Fruit fly (Drosophila melanogaster): ENCODE measurements around the gene CG9953.

Gene CG9953

dm6 chr3L:7001855-7002254 lies 32.4 kb downstream of the CG9953 start:
- no peak for TF ChIP-seq fd96Ca (GFP tag; IDR thresholded peaks at IDR 0.05)
- peak; percentile 70 for TF ChIP-seq CG32121 (GFP tag; IDR thresholded peaks at IDR 0.05)
- TF ChIP-seq CG10348 (GFP tag; IDR thresholded peaks at IDR 0.05): no peak
- no peak for TF ChIP-seq CG9948 (tag; optimal IDR thresholded peaks at IDR 0.05)
- no peak for TF ChIP-seq Snoo (tag; optimal IDR thresholded peaks at IDR 0.05)
- TF ChIP-seq CG12605 (GFP tag; IDR thresholded peaks at IDR 0.05): 0 out of 2 replicates have a peak, but pooled peaks have one; percentile 10
- TF ChIP-seq CG8159 (tag; optimal IDR thresholded peaks at IDR 0.05): peak; percentile 20
- no peak for TF ChIP-seq CG4496 (GFP tag; IDR thresholded peaks at IDR 0.05)
- TF ChIP-seq gl (tag; optimal IDR thresholded peaks at IDR 0.05): no peak
- no peak for TF ChIP-seq rn (GFP tag; IDR thresholded peaks at IDR 0.05)
- TF ChIP-seq CG34367 (tag; optimal IDR thresholded peaks at IDR 0.05): no peak
- no peak for TF ChIP-seq D1 (tag; optimal IDR thresholded peaks at IDR 0.05)
- TF ChIP-seq CG8301 (tag; optimal IDR thresholded peaks at IDR 0.05): no peak
- no peak for TF ChIP-seq CG15710 (tag; optimal IDR thresholded peaks at IDR 0.05)

dm6 chr3L:7002355-7002754 lies 32.9 kb downstream of the CG9953 start:
- no peak for TF ChIP-seq Pif1A (GFP tag; optimal IDR thresholded peaks at IDR 0.05)
- no peak for TF ChIP-seq fd96Ca (GFP tag; IDR thresholded peaks at IDR 0.05)
- no peak for TF ChIP-seq EcR (GFP tag; optimal IDR thresholded peaks at IDR 0.05)
- TF ChIP-seq CG10348 (GFP tag; IDR thresholded peaks at IDR 0.05): no peak
- TF ChIP-seq CG14655 (GFP tag; optimal IDR thresholded peaks at IDR 0.05): no peak
- TF ChIP-seq Pif1B (GFP tag; optimal IDR thresholded peaks at IDR 0.05): no peak
- TF ChIP-seq rn (GFP tag; IDR thresholded peaks at IDR 0.05): no peak
- no peak for TF ChIP-seq D1 (tag; optimal IDR thresholded peaks at IDR 0.05)
- no peak for TF ChIP-seq CG13204 (GFP tag; optimal IDR thresholded peaks at IDR 0.05)

- TF ChIP-seq rn (GFP tag; IDR thresholded peaks at IDR 0.05) (peak; percentile 64; the same call in 1 of the 2 replicates), CG14655 (GFP tag; optimal IDR thresholded peaks at IDR 0.05) (peak; percentile 35), CG12605 (GFP tag; IDR thresholded peaks at IDR 0.05) (no peak), Snoo (tag; optimal IDR thresholded peaks at IDR 0.05) (no peak), CG8159 (tag; optimal IDR thresholded peaks at IDR 0.05) (no peak), fd96Ca (GFP tag; IDR thresholded peaks at IDR 0.05) (no peak), Pif1A (GFP tag; optimal IDR thresholded peaks at IDR 0.05) (no peak), CG32121 (GFP tag; IDR thresholded peaks at IDR 0.05) (peak; percentile 35; the same call in 1 of the 2 replicates), D1 (tag; optimal IDR thresholded peaks at IDR 0.05) (no peak), CG4496 (GFP tag; IDR thresholded peaks at IDR 0.05) (no peak), EcR (GFP tag; optimal IDR thresholded peaks at IDR 0.05) (no peak), Pif1B (GFP tag; optimal IDR thresholded peaks at IDR 0.05) (no peak), CG13204 (GFP tag; optimal IDR thresholded peaks at IDR 0.05) (no peak), gl (tag; optimal IDR thresholded peaks at IDR 0.05) (no peak), CG17806 (tag; optimal IDR thresholded peaks at IDR 0.05) (no peak), CG34367 (tag; optimal IDR thresholded peaks at IDR 0.05) (no peak), CG10348 (GFP tag; IDR thresholded peaks at IDR 0.05) (no peak), Ets98B (GFP tag; IDR thresholded peaks at IDR 0.05) (no peak), CG9948 (tag; optimal IDR thresholded peaks at IDR 0.05) (no peak)
Measured at dm6 chr3L:7003132-7003531, 33.7 kb downstream of the CG9953 start.

dm6 chr3L:7006421-7006820 lies 37.0 kb downstream of the CG9953 start:
- TF ChIP-seq CG14655 (GFP tag; optimal IDR thresholded peaks at IDR 0.05): peak; percentile 19
- no peak for TF ChIP-seq Snoo (tag; optimal IDR thresholded peaks at IDR 0.05)
- TF ChIP-seq CG13204 (GFP tag; optimal IDR thresholded peaks at IDR 0.05): no peak
- TF ChIP-seq Pif1A (GFP tag; optimal IDR thresholded peaks at IDR 0.05): no peak
- TF ChIP-seq CG32121 (GFP tag; IDR thresholded peaks at IDR 0.05): no peak

dm6 chr3L:7008351-7008750 lies 38.9 kb downstream of the CG9953 start:
- TF ChIP-seq CG4496 (GFP tag; IDR thresholded peaks at IDR 0.05) (0 out of 3 replicates have a peak, but pooled peaks have one; percentile 30), D1 (tag; optimal IDR thresholded peaks at IDR 0.05) (no peak), Pif1B (GFP tag; optimal IDR thresholded peaks at IDR 0.05) (no peak), fd96Ca (GFP tag; IDR thresholded peaks at IDR 0.05) (no peak), EcR (GFP tag; optimal IDR thresholded peaks at IDR 0.05) (no peak), Snoo (tag; optimal IDR thresholded peaks at IDR 0.05) (peak; percentile 16), CG8301 (tag; optimal IDR thresholded peaks at IDR 0.05) (peak; percentile 29), CG34367 (tag; optimal IDR thresholded peaks at IDR 0.05) (peak; percentile 33), rn (GFP tag; IDR thresholded peaks at IDR 0.05) (no peak), CG15710 (tag; optimal IDR thresholded peaks at IDR 0.05) (peak; percentile 70), CG32121 (GFP tag; IDR thresholded peaks at IDR 0.05) (0 out of 2 replicates have a peak, but pooled peaks have one; percentile 36), Pif1A (GFP tag; optimal IDR thresholded peaks at IDR 0.05) (peak; percentile 44), CG17806 (tag; optimal IDR thresholded peaks at IDR 0.05) (peak; percentile 65), Ets98B (GFP tag; IDR thresholded peaks at IDR 0.05) (no peak), CG8159 (tag; optimal IDR thresholded peaks at IDR 0.05) (peak; percentile 78), CG12605 (GFP tag; IDR thresholded peaks at IDR 0.05) (0 out of 2 replicates have a peak, but pooled peaks have one; percentile 16), CG14655 (GFP tag; optimal IDR thresholded peaks at IDR 0.05) (peak; percentile 52), CG10348 (GFP tag; IDR thresholded peaks at IDR 0.05) (no peak), gl (tag; optimal IDR thresholded peaks at IDR 0.05) (no peak), CG9948 (tag; optimal IDR thresholded peaks at IDR 0.05) (peak; percentile 73), CG13204 (GFP tag; optimal IDR thresholded peaks at IDR 0.05) (no peak)

dm6 chr3L:7009411-7009810 lies 40.0 kb downstream of the CG9953 start:
- no peak for TF ChIP-seq CG34367 (tag; optimal IDR thresholded peaks at IDR 0.05)
- no peak for TF ChIP-seq Pif1A (GFP tag; optimal IDR thresholded peaks at IDR 0.05)
- TF ChIP-seq rn (GFP tag; IDR thresholded peaks at IDR 0.05): no peak
- no peak for TF ChIP-seq Ets98B (GFP tag; IDR thresholded peaks at IDR 0.05)
- TF ChIP-seq EcR (GFP tag; optimal IDR thresholded peaks at IDR 0.05): no peak
- peak; percentile 47 for TF ChIP-seq CG14655 (GFP tag; optimal IDR thresholded peaks at IDR 0.05)
- no peak for TF ChIP-seq CG12605 (GFP tag; IDR thresholded peaks at IDR 0.05)
- TF ChIP-seq Snoo (tag; optimal IDR thresholded peaks at IDR 0.05): no peak
- TF ChIP-seq CG15710 (tag; optimal IDR thresholded peaks at IDR 0.05): peak; percentile 53
- peak; percentile 43 for TF ChIP-seq CG9948 (tag; optimal IDR thresholded peaks at IDR 0.05)
- TF ChIP-seq CG8159 (tag; optimal IDR thresholded peaks at IDR 0.05): peak; percentile 63
- TF ChIP-seq CG17806 (tag; optimal IDR thresholded peaks at IDR 0.05): peak; percentile 5
- no peak for TF ChIP-seq CG10348 (GFP tag; IDR thresholded peaks at IDR 0.05)
- TF ChIP-seq CG13204 (GFP tag; optimal IDR thresholded peaks at IDR 0.05): no peak
- no peak for TF ChIP-seq CG4496 (GFP tag; IDR thresholded peaks at IDR 0.05)
- no peak for TF ChIP-seq fd96Ca (GFP tag; IDR thresholded peaks at IDR 0.05)
- no peak for TF ChIP-seq Pif1B (GFP tag; optimal IDR thresholded peaks at IDR 0.05)

Measured in whole organism, pupa.